Worm (Caenorhabditis elegans) whole organism, L3 larva: ENCODE results near the gene air-1.

Source experiments
- aly-2 ChIP-seq: fragments of 150-350 bp; optimal IDR thresholded peaks from 2 replicates; lab custom pipeline; 2014; ENCODE audit warnings: missing biosample characterization, missing genetic modification characterization
- ama-1 ChIP-seq: fragments of 150-350 bp; optimal IDR thresholded peaks from 2 replicates; lab custom pipeline; 2018
- fos-1 ChIP-seq: fragments of 150-350 bp; optimal IDR thresholded peaks from 2 replicates; lab custom pipeline; 2014; ENCODE audit warnings: missing biosample characterization, missing genetic modification characterization
- jun-1 ChIP-seq: fragments of 150-350 bp; optimal IDR thresholded peaks from 2 replicates; lab custom pipeline; 2014; ENCODE audit warnings: missing biosample characterization, missing genetic modification reagents, missing genetic modification characterization
- lin-39 ChIP-seq: fragments of 150-350 bp; optimal IDR thresholded peaks from 2 replicates; lab custom pipeline; 2018; ENCODE audit warnings: missing biosample characterization, missing genetic modification reagents, missing genetic modification characterization
- nhr-11 ChIP-seq: fragments of 150-350 bp; optimal IDR thresholded peaks from 2 replicates; lab custom pipeline; 2014; ENCODE audit warnings: missing biosample characterization, missing genetic modification characterization
- nhr-12 ChIP-seq: fragments of 150-350 bp; optimal IDR thresholded peaks from 2 replicates; lab custom pipeline; 2014; ENCODE audit warnings: missing biosample characterization, missing genetic modification characterization
- nhr-237 ChIP-seq: fragments of 150-350 bp; optimal IDR thresholded peaks from 2 replicates; lab custom pipeline; 2014; ENCODE audit warnings: missing biosample characterization, missing genetic modification characterization
- nhr-43 ChIP-seq: sonication (generic microtip); optimal IDR thresholded peaks from 2 replicates; lab custom pipeline; 2016; ENCODE audit warnings: mild to moderate bottlenecking, missing genetic modification characterization, missing compliant biosample characterization; ENCODE audit not compliant: poor library complexity, severe bottlenecking
- nhr-76 ChIP-seq: fragments of 150-350 bp; sonication (generic microtip); optimal IDR thresholded peaks from 5 replicates; lab custom pipeline; 2014; ENCODE audit warnings: missing biosample characterization, missing genetic modification characterization
- nhr-77 ChIP-seq: fragments of 150-350 bp; optimal IDR thresholded peaks from 2 replicates; lab custom pipeline; 2014; ENCODE audit warnings: missing biosample characterization, missing genetic modification characterization
- tbx-2 ChIP-seq: sonication (generic microtip); optimal IDR thresholded peaks from 2 replicates; lab custom pipeline; 2016; ENCODE audit warnings: mild to moderate bottlenecking, missing genetic modification characterization, missing compliant biosample characterization
- unc-62 ChIP-seq: fragments of 150-350 bp; sonication (generic microtip); optimal IDR thresholded peaks from 4 replicates; lab custom pipeline; 2014; ENCODE audit warnings: missing biosample characterization, missing genetic modification reagents, missing genetic modification characterization

DNA sequence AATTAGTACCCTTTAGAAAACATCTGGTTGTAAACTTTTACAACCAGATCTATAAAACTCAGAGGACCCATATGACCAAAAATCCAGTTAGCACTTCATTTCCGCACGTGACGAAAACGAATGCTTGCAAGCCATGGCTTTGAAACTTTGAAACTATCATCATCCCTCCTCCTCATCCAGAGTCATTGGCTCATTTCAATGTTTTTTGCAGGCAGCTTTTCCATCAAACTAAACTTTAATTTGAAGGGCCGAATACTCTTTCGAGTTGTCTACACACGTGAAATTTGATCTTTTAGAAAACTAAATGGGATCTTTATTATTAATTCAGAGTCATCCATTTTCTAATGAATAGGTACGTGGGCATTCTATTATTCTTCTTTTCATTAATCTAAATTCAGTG lies 40.9 kb downstream of the air-1 start:
- TF ChIP-seq ama-1 (lab: Kevin White, UChicago) (no peak), lin-39 (tag; lab: Kevin White, UChicago) (no peak), nhr-237 (tag; lab: Kevin White, UChicago) (no peak), nhr-11 (no peak), tbx-2 (tag; lab: Kevin White, UChicago) (no peak), unc-62 (GFP tag; lab: Kevin White, UChicago) (no peak), nhr-12 (tag; lab: Kevin White, UChicago) (no peak), jun-1 (tag; lab: Kevin White, UChicago) (no peak), nhr-77 (tag; lab: Kevin White, UChicago) (no peak), fos-1 (tag; lab: Kevin White, UChicago) (no peak), nhr-76 (tag; lab: Kevin White, UChicago) (no peak), aly-2 (tag; lab: Kevin White, UChicago) (no peak), nhr-43 (no peak)
